Fruit fly (Drosophila melanogaster): ENCODE data around the gene Dd.

Gene Dd

DNA sequence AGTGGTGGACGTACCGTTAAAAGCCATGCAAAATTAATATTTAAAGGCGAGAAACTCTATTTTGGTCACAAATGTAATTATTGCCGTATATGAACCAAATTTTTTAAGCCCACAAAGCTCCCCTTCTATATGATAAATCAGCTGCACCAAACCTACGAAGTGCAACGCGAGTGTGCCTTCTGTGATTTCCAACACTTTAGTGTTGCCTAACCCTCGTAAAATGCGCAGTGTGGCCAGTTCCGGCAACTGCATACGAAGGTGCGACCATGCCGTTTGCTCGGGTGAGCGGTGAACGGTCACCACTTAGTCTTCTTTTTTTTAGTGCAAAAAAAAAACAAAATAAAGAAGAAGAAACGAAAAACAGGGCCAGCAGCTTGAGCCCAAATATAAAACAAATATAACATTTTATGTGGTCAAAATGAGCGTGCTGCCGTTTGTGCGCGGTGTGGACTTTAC is 15.7 kb upstream of the Dd start, which contains the start of the genes tty and fliI (continued):
- peak; percentile 92 for TF ChIP-seq Optix (GFP tag; IDR thresholded peaks at IDR 0.05)
- TF ChIP-seq CG13775 (GFP tag; optimal IDR thresholded peaks at IDR 0.05) = peak; percentile 84
- TF ChIP-seq Hsf (GFP tag; optimal IDR thresholded peaks at IDR 0.05) = peak; percentile 89
- TF ChIP-seq chif (GFP tag; optimal IDR thresholded peaks at IDR 0.05) = peak; percentile 74 to 82
- TF ChIP-seq fd102C (GFP tag; optimal IDR thresholded peaks at IDR 0.05) = no peak
- peak; percentile 39; the same call in 2 of the 3 replicates for TF ChIP-seq vnd (GFP tag; IDR thresholded peaks at IDR 0.05; ENCODE audit: partially characterized antibody)
- no peak for TF ChIP-seq nerfin-2 (GFP tag; IDR thresholded peaks at IDR 0.05; ENCODE audit: partially characterized antibody)
- TF ChIP-seq gfzf (GFP tag; optimal IDR thresholded peaks at IDR 0.05) = peak; percentile 88
- TF ChIP-seq CG6175 (GFP tag; IDR thresholded peaks at IDR 0.05) = peak; percentile 73
- peak; percentile 1 for TF ChIP-seq Fer2 (tag; optimal IDR thresholded peaks at IDR 0.05)
- peak; percentile 60 for TF ChIP-seq CG12219 (GFP tag; optimal IDR thresholded peaks at IDR 0.05)
- peak; percentile 89 for TF ChIP-seq pzg (GFP tag; optimal IDR thresholded peaks at IDR 0.05)
- TF ChIP-seq esg (GFP tag; conservative IDR thresholded peaks at IDR 0.05) = peak; percentile 86
- TF ChIP-seq CG9817 (tag; optimal IDR thresholded peaks at IDR 0.05) = peak; percentile 72
- TF ChIP-seq sc (optimal IDR thresholded peaks at IDR 0.05) = no peak
- peak; percentile 62 for TF ChIP-seq sc (GFP tag; optimal IDR thresholded peaks at IDR 0.05)
- TF ChIP-seq CG17568 (GFP tag; optimal IDR thresholded peaks at IDR 0.05) = no peak
- TF ChIP-seq CG7357 (GFP tag; IDR thresholded peaks at IDR 0.05) = peak; percentile 75
- peak; percentile 75 for TF ChIP-seq pb (GFP tag; optimal IDR thresholded peaks at IDR 0.05)
- peak; percentile 84 for TF ChIP-seq CG2889 (GFP tag; IDR thresholded peaks at IDR 0.05)
- peak; percentile 73 for TF ChIP-seq dati (GFP tag; IDR thresholded peaks at IDR 0.05)
- peak; percentile 92 for TF ChIP-seq chn (GFP tag; optimal IDR thresholded peaks at IDR 0.05)
- peak; percentile 94 for TF ChIP-seq Rfx (GFP tag; IDR thresholded peaks at IDR 0.05)
- peak; percentile 85 for TF ChIP-seq Xbp1 (GFP tag; optimal IDR thresholded peaks at IDR 0.05)
- TF ChIP-seq so (GFP tag; IDR thresholded peaks at IDR 0.05) = peak; percentile 74; the same call in 2 of the 3 replicates
- peak; percentile 48 for TF ChIP-seq luna (GFP tag; optimal IDR thresholded peaks at IDR 0.05)
- TF ChIP-seq CG1792 (GFP tag; optimal IDR thresholded peaks at IDR 0.05) = peak; percentile 55
- TF ChIP-seq gsb-n (tag; optimal IDR thresholded peaks at IDR 0.05) = peak; percentile 70
- TF ChIP-seq wdn (GFP tag; IDR thresholded peaks at IDR 0.05) = peak; percentile 78
- TF ChIP-seq Gug (GFP tag; IDR thresholded peaks at IDR 0.05) = peak; percentile 93
- TF ChIP-seq Mad (GFP tag; optimal IDR thresholded peaks at IDR 0.05) = peak; percentile 86
- peak; percentile 40 for TF ChIP-seq CrebB (tag; optimal IDR thresholded peaks at IDR 0.05)
- TF ChIP-seq CG13123 (GFP tag; optimal IDR thresholded peaks at IDR 0.05) = peak; percentile 60
- peak; percentile 86 for TF ChIP-seq Ets97D (GFP tag; optimal IDR thresholded peaks at IDR 0.05)
- no peak for TF ChIP-seq hth (optimal IDR thresholded peaks at IDR 0.05)
- TF ChIP-seq scrt (GFP tag; optimal IDR thresholded peaks at IDR 0.05) = peak; percentile 40
- TF ChIP-seq CG2120 (GFP tag; optimal IDR thresholded peaks at IDR 0.05) = peak; percentile 92
- peak; percentile 82 for TF ChIP-seq pnt (GFP tag; optimal IDR thresholded peaks at IDR 0.05)
- TF ChIP-seq NFAT (GFP tag; IDR thresholded peaks at IDR 0.05) = peak; percentile 90
- TF ChIP-seq Elba2 (GFP tag; optimal IDR thresholded peaks at IDR 0.05) = no peak
- peak; percentile 54 for TF ChIP-seq D19A (tag; optimal IDR thresholded peaks at IDR 0.05)
- TF ChIP-seq CG7928 (GFP tag; optimal IDR thresholded peaks at IDR 0.05) = peak; percentile 46
- peak; percentile 39 for TF ChIP-seq Six4 (GFP tag; optimal IDR thresholded peaks at IDR 0.05)
- no peak for TF ChIP-seq CG7271 (tag; optimal IDR thresholded peaks at IDR 0.05)
- TF ChIP-seq CG1647 (GFP tag; optimal IDR thresholded peaks at IDR 0.05) = peak; percentile 72
- peak; percentile 89 for TF ChIP-seq tgo (GFP tag; IDR thresholded peaks at IDR 0.05)
- TF ChIP-seq CG11695 (GFP tag; IDR thresholded peaks at IDR 0.05) = peak; percentile 88
- TF ChIP-seq cwo (GFP tag; optimal IDR thresholded peaks at IDR 0.05) = peak; percentile 60
- TF ChIP-seq CG15479 (GFP tag; optimal IDR thresholded peaks at IDR 0.05) = no peak
- peak; percentile 49; the same call in 1 of the 2 replicates for TF ChIP-seq CG10321 (GFP tag; IDR thresholded peaks at IDR 0.05)
- TF ChIP-seq CG9797 (GFP tag; optimal IDR thresholded peaks at IDR 0.05) = peak; percentile 90
- peak; percentile 86 for TF ChIP-seq al (GFP tag; IDR thresholded peaks at IDR 0.05)

All from whole organism, embryonic.